Fruit fly (Drosophila melanogaster): ENCODE measurements around the gene CG43349.
A peak's percentile ranks its signal among the peaks of the same experiment; 100 is the strongest.

Gene CG43349

dm6 chr2L:1230691-1231090 lies 30.7 kb downstream of the CG43349 start (continued):
- TF ChIP-seq grau (tag; optimal IDR thresholded peaks at IDR 0.05) (peak; percentile 36), Nf-YC (tag; optimal IDR thresholded peaks at IDR 0.05) (no peak), oc (tag; optimal IDR thresholded peaks at IDR 0.05) (no peak), shn (GFP tag; optimal IDR thresholded peaks at IDR 0.05) (no peak), sima (GFP tag; optimal IDR thresholded peaks at IDR 0.05) (no peak), pnt (GFP tag; optimal IDR thresholded peaks at IDR 0.05) (peak; percentile 4), CG31365 (tag; optimal IDR thresholded peaks at IDR 0.05) (no peak), slp2 (GFP tag; optimal IDR thresholded peaks at IDR 0.05) (no peak), CG4424 (GFP tag; optimal IDR thresholded peaks at IDR 0.05) (peak; percentile 3), nmo (GFP tag; optimal IDR thresholded peaks at IDR 0.05) (peak; percentile 18), CG32532 (GFP tag; IDR thresholded peaks at IDR 0.05) (peak; percentile 20; the same call in 1 of the 2 replicates), Hr3 (GFP tag; optimal IDR thresholded peaks at IDR 0.05) (no peak), H15 (GFP tag; IDR thresholded peaks at IDR 0.05) (no peak), Mad (GFP tag; optimal IDR thresholded peaks at IDR 0.05) (no peak), ham (GFP tag; IDR thresholded peaks at IDR 0.05) (no peak), CrebB (tag; optimal IDR thresholded peaks at IDR 0.05) (peak; percentile 4), CG3281 (GFP tag; optimal IDR thresholded peaks at IDR 0.05) (peak; percentile 40), gro (GFP tag; optimal IDR thresholded peaks at IDR 0.05) (no peak), sr (GFP tag; IDR thresholded peaks at IDR 0.05) (no peak), Aef1 (GFP tag; IDR thresholded peaks at IDR 0.05) (no peak), run (tag; optimal IDR thresholded peaks at IDR 0.05) (no peak), CG11723 (GFP tag; optimal IDR thresholded peaks at IDR 0.05) (no peak), CG12942 (GFP tag; optimal IDR thresholded peaks at IDR 0.05) (no peak), pum (GFP tag; optimal IDR thresholded peaks at IDR 0.05) (no peak), Rx (GFP tag; IDR thresholded peaks at IDR 0.05) (no peak), CG16815 (GFP tag; optimal IDR thresholded peaks at IDR 0.05) (no peak), MESR4 (GFP tag; optimal IDR thresholded peaks at IDR 0.05) (no peak), CG10565 (GFP tag; optimal IDR thresholded peaks at IDR 0.05) (no peak), CG13624 (GFP tag; optimal IDR thresholded peaks at IDR 0.05) (no peak), CG8924 (tag; optimal IDR thresholded peaks at IDR 0.05) (peak; percentile 8), mam (GFP tag; optimal IDR thresholded peaks at IDR 0.05) (peak; percentile 15), Optix (GFP tag; IDR thresholded peaks at IDR 0.05) (no peak), CG11456 (GFP tag; IDR thresholded peaks at IDR 0.05) (no peak), CoRest (tag; optimal IDR thresholded peaks at IDR 0.05) (peak; percentile 17), PHDP (tag; optimal IDR thresholded peaks at IDR 0.05) (peak; percentile 44), stc (GFP tag; IDR thresholded peaks at IDR 0.05) (no peak), CG1529 (GFP tag; optimal IDR thresholded peaks at IDR 0.05) (no peak), Kr (GFP tag; optimal IDR thresholded peaks at IDR 0.05) (no peak), trh (GFP tag; optimal IDR thresholded peaks at IDR 0.05) (no peak), CG9817 (tag; optimal IDR thresholded peaks at IDR 0.05) (no peak), corto (GFP tag; optimal IDR thresholded peaks at IDR 0.05) (no peak), inv (GFP tag; IDR thresholded peaks at IDR 0.05; ENCODE audit: partially characterized antibody) (no peak), zf30C (GFP tag; optimal IDR thresholded peaks at IDR 0.05) (no peak), Xrp1 (GFP tag; IDR thresholded peaks at IDR 0.05) (no peak), twi (tag; optimal IDR thresholded peaks at IDR 0.05) (no peak), chm (GFP tag; IDR thresholded peaks at IDR 0.05) (no peak), yki (optimal IDR thresholded peaks at IDR 0.05) (no peak), bcd (GFP tag; optimal IDR thresholded peaks at IDR 0.05) (peak; percentile 44), CHES-1-like (GFP tag; optimal IDR thresholded peaks at IDR 0.05) (no peak), Sin3A (optimal IDR thresholded peaks at IDR 0.05) (no peak), CG14860 (GFP tag; IDR thresholded peaks at IDR 0.05; ENCODE audit: partially characterized antibody) (no peak), CG10654 (GFP tag; optimal IDR thresholded peaks at IDR 0.05) (no peak), CG5953 (GFP tag; IDR thresholded peaks at IDR 0.05) (no peak), CG3838 (GFP tag; optimal IDR thresholded peaks at IDR 0.05) (no peak)

All from whole organism, embryonic.